Fruit fly (Drosophila melanogaster): Measurements from ENCODE around the gene CG5895.
A peak's percentile ranks its signal among the peaks of the same experiment; 100 is the strongest.

CG5895 gene

dm6 chr3L:16004401-16005237 lies 30.7 kb upstream of the CG5895 start, which contains the start of the genes hzg and mRpS31 (continued):
- TF ChIP-seq Xrp1 (GFP tag; IDR thresholded peaks at IDR 0.05), result peak; percentile 52; the same call in 1 of the 2 replicates
- no peak for TF ChIP-seq gt (GFP tag; IDR thresholded peaks at IDR 0.05)
- peak in 1 of 2 experiments; percentile 57 for TF ChIP-seq Hr51 (GFP tag; optimal IDR thresholded peaks at IDR 0.05)
- TF ChIP-seq Hmx (GFP tag; optimal IDR thresholded peaks at IDR 0.05), result peak; percentile 22
- TF ChIP-seq CG3726 (GFP tag; IDR thresholded peaks at IDR 0.05), result no peak
- TF ChIP-seq p53 (GFP tag; optimal IDR thresholded peaks at IDR 0.05), result no peak
- TF ChIP-seq CG13123 (GFP tag; optimal IDR thresholded peaks at IDR 0.05), result peak; percentile 4
- TF ChIP-seq CG30431 (GFP tag; optimal IDR thresholded peaks at IDR 0.05), result no peak
- no peak for TF ChIP-seq seq (GFP tag; IDR thresholded peaks at IDR 0.05)
- no peak for TF ChIP-seq gcm (GFP tag; optimal IDR thresholded peaks at IDR 0.05)
- TF ChIP-seq sug (tag; optimal IDR thresholded peaks at IDR 0.05), result peak; percentile 67
- peak; percentile 51 for TF ChIP-seq PHDP (tag; optimal IDR thresholded peaks at IDR 0.05)
- no peak for TF ChIP-seq Vsx1 (GFP tag; optimal IDR thresholded peaks at IDR 0.05)
- peak; percentile 28 for TF ChIP-seq corto (GFP tag; optimal IDR thresholded peaks at IDR 0.05)
- TF ChIP-seq eve (GFP tag; optimal IDR thresholded peaks at IDR 0.05), result no peak
- TF ChIP-seq CG3065 (GFP tag; optimal IDR thresholded peaks at IDR 0.05), result no peak
- TF ChIP-seq CG7963 (GFP tag; IDR thresholded peaks at IDR 0.05; ENCODE audit: partially characterized antibody), result no peak
- peak; percentile 48; the same call in 1 of the 2 replicates for TF ChIP-seq Atf6 (GFP tag; IDR thresholded peaks at IDR 0.05)
- TF ChIP-seq Sin3A (optimal IDR thresholded peaks at IDR 0.05), result peak; percentile 31
- TF ChIP-seq Antp (GFP tag; optimal IDR thresholded peaks at IDR 0.05), result peak; percentile 44
- no peak for TF ChIP-seq CG14441 (GFP tag; IDR thresholded peaks at IDR 0.05)
- TF ChIP-seq sens (GFP tag), result peak; percentile 89
- TF ChIP-seq YL-1 (GFP tag; optimal IDR thresholded peaks at IDR 0.05), result peak; percentile 35
- 0 out of 2 replicates have a peak, but pooled peaks have one; percentile 35 for TF ChIP-seq CG31224 (GFP tag; IDR thresholded peaks at IDR 0.05)
- peak; percentile 36 for TF ChIP-seq CG34376 (GFP tag; optimal IDR thresholded peaks at IDR 0.05)
- TF ChIP-seq Dip2 (GFP tag; IDR thresholded peaks at IDR 0.05), result no peak
- no peak for TF ChIP-seq Stat92E (GFP tag; optimal IDR thresholded peaks at IDR 0.05)
- TF ChIP-seq phol (tag; optimal IDR thresholded peaks at IDR 0.05), result peak; percentile 73
- no peak for TF ChIP-seq sim (GFP tag; IDR thresholded peaks at IDR 0.05)
- no peak for TF ChIP-seq oc (tag; optimal IDR thresholded peaks at IDR 0.05)
- no peak for TF ChIP-seq inv (GFP tag; IDR thresholded peaks at IDR 0.05; ENCODE audit: partially characterized antibody)
- TF ChIP-seq amos (GFP tag; IDR thresholded peaks at IDR 0.05; ENCODE audit: partially characterized antibody), result no peak; the same call in 1 of the 2 replicates
- peak; percentile 4 for TF ChIP-seq gro (GFP tag; optimal IDR thresholded peaks at IDR 0.05)
- TF ChIP-seq Myb (GFP tag; optimal IDR thresholded peaks at IDR 0.05), result peak; percentile 5
- TF ChIP-seq CG12071 (GFP tag; optimal IDR thresholded peaks at IDR 0.05), result no peak
- TF ChIP-seq esg (GFP tag; conservative IDR thresholded peaks at IDR 0.05), result peak; percentile 18; the same call in 1 of the 2 replicates
- TF ChIP-seq CG32532 (GFP tag; IDR thresholded peaks at IDR 0.05), result peak; percentile 51
- no peak for TF ChIP-seq GATAe (GFP tag; conservative IDR thresholded peaks at IDR 0.05)
- TF ChIP-seq CG42726 (GFP tag; IDR thresholded peaks at IDR 0.05; ENCODE audit: partially characterized antibody), result no peak; the same call in 1 of the 2 replicates
- no peak for TF ChIP-seq CG10543 (GFP tag; optimal IDR thresholded peaks at IDR 0.05)
- TF ChIP-seq pho (GFP tag; optimal IDR thresholded peaks at IDR 0.05), result peak; percentile 60
- TF ChIP-seq Drgx (GFP tag; IDR thresholded peaks at IDR 0.05), result peak; percentile 73
- TF ChIP-seq CG17359 (tag; optimal IDR thresholded peaks at IDR 0.05), result no peak
- TF ChIP-seq CG7271 (tag; optimal IDR thresholded peaks at IDR 0.05), result no peak
- TF ChIP-seq sisA (GFP tag; IDR thresholded peaks at IDR 0.05), result peak; percentile 17; the same call in 1 of the 2 replicates
- TF ChIP-seq Doc2 (GFP tag; IDR thresholded peaks at IDR 0.05), result no peak
- TF ChIP-seq Chrac-16 (GFP tag; optimal IDR thresholded peaks at IDR 0.05), result peak; percentile 60
- TF ChIP-seq CG10274 (GFP tag; optimal IDR thresholded peaks at IDR 0.05), result no peak
- peak; percentile 50; the same call in 2 of the 3 replicates for TF ChIP-seq tgo (GFP tag; IDR thresholded peaks at IDR 0.05)
